Worm (Caenorhabditis elegans) whole organism, dauer: Measurements from ENCODE around the gene tra-2.
"Not testable (repeated sequence)": the region's sequence is repeated elsewhere in the genome, so short reads cannot be mapped to it uniquely, and the experiment has no call there.

ENCODE experiments used
- unc-62 ChIP-seq: sonication (generic microtip); optimal IDR thresholded peaks from 2 replicates; lab custom pipeline; 2017; ENCODE audit warnings: missing biosample characterization, missing genetic modification reagents, missing genetic modification characterization

Gene tra-2

ce11 chrII:6926488-6926887 lies 39.0 kb downstream of the tra-2 start:
- no peak for TF ChIP-seq unc-62 (GFP tag; lab: Kevin White, UChicago)

ce11 chrII:6926054-6926453 lies 39.4 kb downstream of the tra-2 start:
- no peak for TF ChIP-seq unc-62 (GFP tag; lab: Kevin White, UChicago)

ce11 chrII:6923792-6924191 lies 41.7 kb downstream of the tra-2 start:
- no peak for TF ChIP-seq unc-62 (GFP tag; lab: Kevin White, UChicago)

ce11 chrII:6919363-6919851 lies 46.1 kb downstream of the tra-2 start, which contains the start of gene B0252.1:
B0252.1 (plus strand) TSS chrII:6919680.
- TF ChIP-seq unc-62 (GFP tag; lab: Kevin White, UChicago), result no peak

- TF ChIP-seq unc-62 (GFP tag; lab: Kevin White, UChicago), result no peak
Measured at ce11 chrII:6918862-6919261, 46.6 kb downstream of the tra-2 start, which contains the start of gene B0252.5. B0252.5 (minus strand) TSS chrII:6918878.

ce11 chrII:6917710-6918109 lies 47.8 kb downstream of the tra-2 start, which contains the start of gene B0252.11:
B0252.11 (minus strand) TSS chrII:6917810.
- no peak for TF ChIP-seq unc-62 (GFP tag; lab: Kevin White, UChicago)

ce11 chrII:6915875-6916274 lies 49.6 kb downstream of the tra-2 start, which contains the start of gene B0252.8:
B0252.8 (plus strand) TSS chrII:6916166.
- TF ChIP-seq unc-62 (GFP tag; lab: Kevin White, UChicago), result no peak

- TF ChIP-seq unc-62 (GFP tag; lab: Kevin White, UChicago), result no peak
Measured at ce11 chrII:6913309-6913708, 52.2 kb downstream of the tra-2 start, which contains the start of gene cyn-10. cyn-10 (minus strand) TSS chrII:6913365.

ce11 chrII:6909568-6910122 lies 55.8 kb downstream of the tra-2 start, which contains the start of gene asm-1:
asm-1 (plus strand) TSS chrII:6910072.
- TF ChIP-seq unc-62 (GFP tag; lab: Kevin White, UChicago), result no peak

ce11 chrII:6908689-6909088 lies 56.8 kb downstream of the tra-2 start:
- TF ChIP-seq unc-62 (GFP tag; lab: Kevin White, UChicago), result no peak

- TF ChIP-seq unc-62 (GFP tag; lab: Kevin White, UChicago), result not testable (repeated sequence)
Measured at ce11 chrII:6907657-6908056, 57.8 kb downstream of the tra-2 start, which contains the start of gene B0252.3. B0252.3 (minus strand) TSS chrII:6907757.
